Worm (Caenorhabditis elegans): Measurements from ENCODE around the gene atz-1.

DNA sequence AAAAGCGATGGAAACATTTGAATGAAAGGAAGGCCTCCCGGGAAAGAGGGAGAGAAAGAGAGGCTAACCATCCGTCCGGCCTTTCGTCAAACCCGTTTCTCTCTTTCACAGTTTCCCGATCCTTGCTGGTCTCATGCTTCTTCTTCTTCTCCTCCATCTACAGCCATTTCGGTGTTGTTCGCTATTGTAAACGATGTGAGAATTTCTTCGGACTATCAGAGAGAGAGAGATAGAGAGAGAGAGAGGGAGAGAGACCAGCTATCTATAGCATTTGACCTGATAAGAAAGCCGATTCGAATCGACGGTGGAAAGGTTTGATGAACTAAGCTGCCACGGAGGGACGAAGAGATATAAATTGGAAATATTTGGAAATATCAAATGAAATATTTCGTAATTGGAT lies 27.5 kb upstream of the atz-1 start:
- TF ChIP-seq unc-39 (tag; optimal IDR thresholded peaks at IDR 0.05): no peak
- no peak for TF ChIP-seq mdl-1 (tag; optimal IDR thresholded peaks at IDR 0.05)
- no peak for TF ChIP-seq egl-27 (tag; optimal IDR thresholded peaks at IDR 0.05)
- TF ChIP-seq nhr-237 (tag; optimal IDR thresholded peaks at IDR 0.05): no peak

Data from whole organism, L3 larva.